Fruit fly (Drosophila melanogaster): ENCODE measurements around the gene TTLL3B.

dm6 chr2L:6692048-6692447 is 40.6 kb upstream of the TTLL3B start:
- TF ChIP-seq CG8478 (optimal IDR thresholded peaks at IDR 0.05), result no peak
- no peak for TF ChIP-seq CTCF (optimal IDR thresholded peaks at IDR 0.05)
